Worm (Caenorhabditis elegans): ENCODE data around the gene smap-1.

The smap-1 gene

ce11 chrIII:10759050-10760023 lies 19.7 kb upstream of the smap-1 start, which contains the start of gene tasp-1:
Gene tasp-1, plus strand, starts transcription at chrIII:10759307.
- peak; percentile 93 for TF ChIP-seq ceh-83 (GFP tag; optimal IDR thresholded peaks at IDR 0.05)
- peak; percentile 88 for TF ChIP-seq elt-3 (tag; optimal IDR thresholded peaks at IDR 0.05)
- peak; percentile 87 for TF ChIP-seq lin-32 (GFP tag; optimal IDR thresholded peaks at IDR 0.05)
- TF ChIP-seq nhr-76 (tag; optimal IDR thresholded peaks at IDR 0.05), result peak; percentile 87
- peak; percentile 97 for TF ChIP-seq unc-120 (tag; optimal IDR thresholded peaks at IDR 0.05; ENCODE audit: poor library complexity, severe bottlenecking)
- TF ChIP-seq pha-4 (tag; optimal IDR thresholded peaks at IDR 0.05), result peak; percentile 100
- TF ChIP-seq elt-1 (tag; optimal IDR thresholded peaks at IDR 0.05; ENCODE audit: borderline replicate concordance, insufficient read depth), result peak; percentile 72
- peak; percentile 96 for TF ChIP-seq unc-39 (tag; optimal IDR thresholded peaks at IDR 0.05)
- peak; percentile 100 for TF ChIP-seq mep-1 (tag; optimal IDR thresholded peaks at IDR 0.05)
- TF ChIP-seq nhr-237 (tag; optimal IDR thresholded peaks at IDR 0.05), result peak; percentile 99
- TF ChIP-seq ces-1 (GFP tag; optimal IDR thresholded peaks at IDR 0.05), result peak; percentile 91
- peak; percentile 73 for TF ChIP-seq flh-1 (GFP tag; optimal IDR thresholded peaks at IDR 0.05)
- TF ChIP-seq sem-2 (GFP tag; optimal IDR thresholded peaks at IDR 0.05), result peak; percentile 74
- TF ChIP-seq lsy-2 (tag; optimal IDR thresholded peaks at IDR 0.05), result peak; percentile 94
- peak; percentile 81 for TF ChIP-seq mab-5 (tag; optimal IDR thresholded peaks at IDR 0.05)
- TF ChIP-seq blmp-1 (tag; optimal IDR thresholded peaks at IDR 0.05), result peak; percentile 72
- peak; percentile 90 for TF ChIP-seq ham-2 (GFP tag; optimal IDR thresholded peaks at IDR 0.05)
- peak; percentile 99 for TF ChIP-seq ztf-11 (tag; optimal IDR thresholded peaks at IDR 0.05)
- TF ChIP-seq ceh-43 (GFP tag; optimal IDR thresholded peaks at IDR 0.05), result peak; percentile 93
- peak; percentile 99 for TF ChIP-seq ceh-39 (tag; optimal IDR thresholded peaks at IDR 0.05)
- peak; percentile 100 for TF ChIP-seq lin-13 (tag; optimal IDR thresholded peaks at IDR 0.05)
- TF ChIP-seq snpc-4 (tag; optimal IDR thresholded peaks at IDR 0.05), result no peak
- peak; percentile 99 for TF ChIP-seq drap-1 (GFP tag; optimal IDR thresholded peaks at IDR 0.05)
- TF ChIP-seq hlh-1 (tag; optimal IDR thresholded peaks at IDR 0.05), result peak; percentile 94
- TF ChIP-seq nhr-28 (tag; optimal IDR thresholded peaks at IDR 0.05), result peak; percentile 91
- TF ChIP-seq M03D4.4 (tag; optimal IDR thresholded peaks at IDR 0.05), result peak; percentile 98
- peak; percentile 97 for TF ChIP-seq tbx-8 (GFP tag; optimal IDR thresholded peaks at IDR 0.05)
- peak; percentile 88 for TF ChIP-seq bed-3 (GFP tag; optimal IDR thresholded peaks at IDR 0.05)
- TF ChIP-seq unc-62 (GFP tag; optimal IDR thresholded peaks at IDR 0.05), result peak; percentile 96
- TF ChIP-seq mls-2 (tag; optimal IDR thresholded peaks at IDR 0.05), result peak; percentile 99
- no peak for TF ChIP-seq zip-8 (tag; optimal IDR thresholded peaks at IDR 0.05)
- TF ChIP-seq cnd-1 (tag; optimal IDR thresholded peaks at IDR 0.05), result peak; percentile 98
- peak; percentile 71 for TF ChIP-seq nhr-2 (tag; optimal IDR thresholded peaks at IDR 0.05)
- TF ChIP-seq sptf-1 (tag; optimal IDR thresholded peaks at IDR 0.05), result peak; percentile 99
- peak; percentile 99 for TF ChIP-seq nhr-12 (tag; optimal IDR thresholded peaks at IDR 0.05)

ce11 chrIII:10758422-10758821 lies 18.8 kb upstream of the smap-1 start, which contains the start of gene K01G5.10:
Gene K01G5.10, minus strand, starts transcription at chrIII:10758522.
- TF ChIP-seq zip-8 (tag; optimal IDR thresholded peaks at IDR 0.05) (no peak), ham-2 (GFP tag; optimal IDR thresholded peaks at IDR 0.05) (no peak), ces-1 (GFP tag; optimal IDR thresholded peaks at IDR 0.05) (no peak), hlh-1 (tag; optimal IDR thresholded peaks at IDR 0.05) (no peak), lin-32 (GFP tag; optimal IDR thresholded peaks at IDR 0.05) (no peak), ceh-39 (tag; optimal IDR thresholded peaks at IDR 0.05) (no peak), ceh-83 (GFP tag; optimal IDR thresholded peaks at IDR 0.05) (no peak), mls-2 (tag; optimal IDR thresholded peaks at IDR 0.05) (no peak), nhr-28 (tag; optimal IDR thresholded peaks at IDR 0.05) (no peak), drap-1 (GFP tag; optimal IDR thresholded peaks at IDR 0.05) (no peak), mep-1 (tag; optimal IDR thresholded peaks at IDR 0.05) (no peak)

- TF ChIP-seq nhr-12 (tag; optimal IDR thresholded peaks at IDR 0.05) (no peak), snpc-4 (tag; optimal IDR thresholded peaks at IDR 0.05) (no peak), flh-1 (GFP tag; optimal IDR thresholded peaks at IDR 0.05) (no peak), ztf-11 (tag; optimal IDR thresholded peaks at IDR 0.05) (no peak)
These were observed 17.9 kb upstream of the smap-1 start, which contains the start of gene rnf-113 for ce11 chrIII:10757540-10757939. Gene rnf-113, minus strand, starts transcription at chrIII:10757640.

All from whole organism, mixed stage, embryonic.